Worm (Caenorhabditis elegans) whole organism, L1 larva: Measurements from ENCODE around the gene F42A8.1.

Source experiments
- C34B4.2 ChIP-seq: sonication (generic microtip); optimal IDR thresholded peaks from 2 replicates; lab custom pipeline; 2017; ENCODE audit warnings: mild to moderate bottlenecking, missing genetic modification characterization, missing compliant biosample characterization
- F16B12.6 ChIP-seq: fragments of 150-350 bp; optimal IDR thresholded peaks from 2 replicates; lab custom pipeline; 2014; ENCODE audit warnings: missing biosample characterization, missing genetic modification characterization
- aha-1 ChIP-seq: fragments of 150-350 bp; optimal IDR thresholded peaks from 2 replicates; lab custom pipeline; 2014; ENCODE audit warnings: missing biosample characterization, missing genetic modification characterization
- alr-1 ChIP-seq: fragments of 200-800 bp; sonication (Bioruptor generic); optimal IDR thresholded peaks from 2 replicates; lab custom pipeline; 2018; ENCODE audit warnings: borderline replicate concordance, mild to moderate bottlenecking, missing genetic modification characterization, missing compliant biosample characterization
- blmp-1 ChIP-seq: fragments of 150-350 bp; optimal IDR thresholded peaks from 2 replicates; lab custom pipeline; 2014; ENCODE audit warnings: missing biosample characterization, missing genetic modification characterization
- ceh-63 ChIP-seq: fragments of 200-800 bp; sonication (Bioruptor generic); optimal IDR thresholded peaks from 2 replicates; lab custom pipeline; 2018; ENCODE audit warnings: mild to moderate bottlenecking, missing genetic modification characterization, missing compliant biosample characterization
- ceh-8 ChIP-seq: fragments of 200-800 bp; sonication (Bioruptor generic); optimal IDR thresholded peaks from 2 replicates; lab custom pipeline; 2018; ENCODE audit warnings: mild to moderate bottlenecking, missing genetic modification characterization, moderate library complexity, missing compliant biosample characterization
- ces-1 ChIP-seq: fragments of 150-350 bp; optimal IDR thresholded peaks from 2 replicates; lab custom pipeline; 2014; ENCODE audit warnings: missing biosample characterization, missing genetic modification reagents, missing genetic modification characterization
- dpl-1 ChIP-seq, 3 experiments: fragments of 150-350 bp in 2 of 3; sonication (generic microtip) in 1 of 3; optimal IDR thresholded peaks; 2 replicates each; lab custom pipeline; 2014 to 2017; ENCODE audit warnings: missing biosample characterization in 3 of 3, missing genetic modification characterization in 3 of 3, missing genetic modification reagents in 3 of 3
- efl-1 ChIP-seq, 4 experiments: fragments of 150-350 bp; optimal IDR thresholded peaks in 3 of 4; peaks in 1 of 4; 1 replicate in 1 of 4; 2 replicates in 3 of 4; lab custom pipeline; 2014; ENCODE audit warnings: missing biosample characterization in 2 of 4, missing genetic modification characterization in 2 of 4, missing genetic modification reagents in 2 of 4
- egl-13 ChIP-seq: sonication (generic microtip); optimal IDR thresholded peaks from 2 replicates; lab custom pipeline; 2016; ENCODE audit warnings: missing genotype, missing genetic modification reagents, missing genetic modification characterization, missing compliant biosample characterization
- egl-27 ChIP-seq, 2 experiments: fragments of 150-350 bp in 1 of 2; sonication (generic microtip); optimal IDR thresholded peaks; 3 replicates each; lab custom pipeline; 2017 to 2018; ENCODE audit warnings: missing biosample characterization in 2 of 2, missing genetic modification characterization in 2 of 2, missing genetic modification reagents in 2 of 2
- elt-2 ChIP-seq: sonication (generic microtip); optimal IDR thresholded peaks from 2 replicates; lab custom pipeline; 2016; ENCODE audit warnings: missing genetic modification characterization, mild to moderate bottlenecking, inconsistent platforms, missing compliant biosample characterization, missing genetic modification reagents
- ets-5 ChIP-seq: fragments of 200-800 bp; sonication (Bioruptor generic); IDR thresholded peaks from 2 replicates; pipeline ENCODE4 v1.3.6; 2022; ENCODE audit warnings: missing genetic modification characterization, missing compliant biosample characterization
- fkh-10 ChIP-seq: sonication (generic microtip); optimal IDR thresholded peaks from 2 replicates; lab custom pipeline; 2017; ENCODE audit warnings: missing biosample characterization, missing genetic modification reagents, missing genetic modification characterization
- fkh-8 ChIP-seq: sonication (generic microtip); optimal IDR thresholded peaks from 2 replicates; lab custom pipeline; 2016; ENCODE audit warnings: mild to moderate bottlenecking, missing genetic modification characterization, missing compliant biosample characterization
- grh-1 ChIP-seq: fragments of 200-800 bp; sonication (Bioruptor generic); IDR thresholded peaks from 2 replicates; pipeline ENCODE4 v1.3.6; 2022; ENCODE audit warnings: missing genetic modification reagents, missing genetic modification characterization, missing compliant biosample characterization
- irx-1 ChIP-seq: sonication (generic microtip); optimal IDR thresholded peaks from 2 replicates; lab custom pipeline; 2016; ENCODE audit warnings: missing genetic modification characterization, missing compliant biosample characterization
- lin-14 ChIP-seq: fragments of 200-800 bp; sonication (Bioruptor generic); optimal IDR thresholded peaks from 2 replicates; lab custom pipeline; 2018; ENCODE audit warnings: mild to moderate bottlenecking, missing genetic modification characterization, moderate library complexity, missing compliant biosample characterization
- lin-35 ChIP-seq, 2 experiments: fragments of 150-350 bp; optimal IDR thresholded peaks; 2 replicates each; lab custom pipeline; 2014; ENCODE audit warnings: missing biosample characterization in 2 of 2, missing genetic modification characterization in 2 of 2, missing genetic modification reagents in 2 of 2
- lsy-2 ChIP-seq, 2 experiments: fragments of 150-350 bp; optimal IDR thresholded peaks; 2 replicates each; lab custom pipeline; 2014; ENCODE audit warnings: missing biosample characterization in 2 of 2, missing genetic modification characterization in 2 of 2
- mef-2 ChIP-seq: fragments of 150-350 bp; optimal IDR thresholded peaks from 2 replicates; lab custom pipeline; 2014; ENCODE audit warnings: missing biosample characterization, missing genetic modification characterization
- nhr-11 ChIP-seq: fragments of 150-350 bp; optimal IDR thresholded peaks from 2 replicates; lab custom pipeline; 2014; ENCODE audit warnings: missing biosample characterization, missing genetic modification characterization
- nhr-12 ChIP-seq: sonication (generic microtip); optimal IDR thresholded peaks from 2 replicates; lab custom pipeline; 2017; ENCODE audit warnings: missing biosample characterization, missing genetic modification characterization
- nhr-28 ChIP-seq: fragments of 150-350 bp; optimal IDR thresholded peaks from 2 replicates; lab custom pipeline; 2014; ENCODE audit warnings: missing biosample characterization, missing genetic modification characterization
- nhr-47 ChIP-seq: sonication (generic microtip); optimal IDR thresholded peaks from 2 replicates; lab custom pipeline; 2016; ENCODE audit warnings: mild to moderate bottlenecking, missing genetic modification characterization, moderate library complexity, missing compliant biosample characterization
- nhr-71 ChIP-seq: sonication (generic microtip); optimal IDR thresholded peaks from 2 replicates; lab custom pipeline; 2016; ENCODE audit warnings: mild to moderate bottlenecking, missing genetic modification characterization, moderate library complexity, missing compliant biosample characterization
- nhr-85 ChIP-seq: sonication (generic microtip); peaks from one replicate; lab custom pipeline; 2016; ENCODE audit warnings: missing genetic modification characterization, inconsistent platforms, missing compliant biosample characterization
- nhr-90 ChIP-seq: sonication (generic microtip); optimal IDR thresholded peaks from 2 replicates; lab custom pipeline; 2016; ENCODE audit warnings: mild to moderate bottlenecking, missing genetic modification characterization, missing compliant biosample characterization; ENCODE audit not compliant: poor library complexity
- pag-3 ChIP-seq: sonication (generic microtip); optimal IDR thresholded peaks from 2 replicates; lab custom pipeline; 2017; ENCODE audit warnings: missing genetic modification characterization, mild to moderate bottlenecking, missing compliant biosample characterization, antibody characterized with exemption, borderline replicate concordance; ENCODE audit not compliant: insufficient read depth
- pqm-1 ChIP-seq: sonication (generic microtip); optimal IDR thresholded peaks from 3 replicates; lab custom pipeline; 2017; ENCODE audit warnings: missing biosample characterization, missing genetic modification characterization
- rnt-1 ChIP-seq: sonication (generic microtip); optimal IDR thresholded peaks from 2 replicates; lab custom pipeline; 2016; ENCODE audit warnings: mild to moderate bottlenecking, missing genetic modification characterization, moderate library complexity, missing compliant biosample characterization
- snpc-4 ChIP-seq: fragments of 150-350 bp; optimal IDR thresholded peaks from 2 replicates; lab custom pipeline; 2014; ENCODE audit warnings: missing biosample characterization, missing genetic modification characterization
- snu-23 ChIP-seq: sonication (generic microtip); optimal IDR thresholded peaks from 2 replicates; lab custom pipeline; 2016; ENCODE audit warnings: missing genetic modification characterization, missing compliant biosample characterization
- swsn-7 ChIP-seq: sonication (generic microtip); optimal IDR thresholded peaks from 2 replicates; lab custom pipeline; 2016; ENCODE audit warnings: missing genetic modification characterization, missing compliant biosample characterization
- tbx-2 ChIP-seq: sonication (generic microtip); optimal IDR thresholded peaks from 2 replicates; lab custom pipeline; 2016; ENCODE audit warnings: missing genetic modification characterization, missing compliant biosample characterization
- vab-15 ChIP-seq: sonication (generic microtip); optimal IDR thresholded peaks from 2 replicates; lab custom pipeline; 2017; ENCODE audit warnings: missing genotype, mild to moderate bottlenecking, missing genetic modification characterization, missing compliant biosample characterization
- zag-1 ChIP-seq: fragments of 150-350 bp; optimal IDR thresholded peaks from 2 replicates; lab custom pipeline; 2014; ENCODE audit warnings: missing biosample characterization, missing genetic modification characterization
- ztf-4 ChIP-seq: fragments of 150-350 bp; optimal IDR thresholded peaks from 2 replicates; lab custom pipeline; 2014; ENCODE audit warnings: missing biosample characterization, missing genetic modification characterization

The F42A8.1 gene

ce11 chrII:9316801-9317200 lies 29.6 kb downstream of the F42A8.1 start:
- no peak for TF ChIP-seq nhr-71 (tag; lab: Kevin White, UChicago)
- TF ChIP-seq ces-1 (GFP tag; lab: Kevin White, UChicago), result no peak
- no peak for TF ChIP-seq ceh-8 (GFP tag; lab: Kevin White, UChicago)
- no peak for TF ChIP-seq aha-1 (tag; lab: Kevin White, UChicago)
- TF ChIP-seq snu-23 (GFP tag; lab: Kevin White, UChicago), result no peak
- TF ChIP-seq rnt-1 (tag; lab: Kevin White, UChicago), result no peak
- TF ChIP-seq egl-13, result no peak
- no peak for TF ChIP-seq nhr-85
- TF ChIP-seq nhr-90 (tag; lab: Kevin White, UChicago), result no peak

ce11 chrII:9315692-9316091 lies 30.7 kb downstream of the F42A8.1 start:
- peak; percentile 77 for TF ChIP-seq lin-14 (GFP tag; lab: Kevin White, UChicago)
- TF ChIP-seq rnt-1 (tag; lab: Kevin White, UChicago), result peak; percentile 49
- TF ChIP-seq nhr-71 (tag; lab: Kevin White, UChicago), result peak; percentile 28
- no peak for TF ChIP-seq efl-1 (optimal IDR thresholded peaks at IDR 0.05; lab: Kevin White, UChicago)
- TF ChIP-seq efl-1 (GFP tag; optimal IDR thresholded peaks at IDR 0.05 in 1 of 2; lab: Kevin White, UChicago), result peak in 1 of 2 experiments; percentile 92
- no peak for TF ChIP-seq blmp-1 (tag; lab: Kevin White, UChicago)
- peak in 1 of 2 experiments; percentile 26 for TF ChIP-seq lsy-2 (tag; optimal IDR thresholded peaks at IDR 0.05; lab: Kevin White, UChicago)
- no peak for TF ChIP-seq ceh-63 (GFP tag; lab: Kevin White, UChicago)

DNA sequence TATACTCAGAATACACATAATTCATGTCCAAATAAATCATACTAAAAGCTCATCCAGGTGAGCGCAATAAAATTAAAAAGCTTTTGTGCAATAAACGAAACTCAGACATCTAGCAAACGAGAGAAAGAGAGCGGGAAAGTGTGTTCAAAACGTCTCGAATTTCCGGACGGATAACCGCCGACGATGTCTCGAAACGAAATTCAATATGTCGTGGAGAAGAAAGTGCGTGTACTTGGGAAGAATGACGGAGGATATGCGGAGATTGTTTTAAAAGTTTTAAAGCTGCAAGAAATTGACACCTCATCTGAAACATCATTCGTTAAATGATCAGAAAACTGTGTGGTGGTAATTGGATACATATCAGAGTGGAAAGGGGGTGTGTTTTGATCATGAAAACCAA lies 31.7 kb downstream of the F42A8.1 start:
- TF ChIP-seq nhr-28 (no peak), nhr-71 (tag; lab: Kevin White, UChicago) (peak; percentile 30), lin-14 (GFP tag; lab: Kevin White, UChicago) (peak; percentile 5), efl-1 (optimal IDR thresholded peaks at IDR 0.05; lab: Kevin White, UChicago) (no peak), efl-1 (GFP tag; optimal IDR thresholded peaks at IDR 0.05 in 1 of 2; lab: Kevin White, UChicago) (peak in 1 of 2 experiments; percentile 84)
- TF ChIP-seq, all 84 proteins: peak for 3

- TF ChIP-seq nhr-90 (tag; lab: Kevin White, UChicago) (no peak), lin-14 (GFP tag; lab: Kevin White, UChicago) (peak; percentile 21)
Measured at ce11 chrII:9313335-9313734, 33.1 kb downstream of the F42A8.1 start.

DNA sequence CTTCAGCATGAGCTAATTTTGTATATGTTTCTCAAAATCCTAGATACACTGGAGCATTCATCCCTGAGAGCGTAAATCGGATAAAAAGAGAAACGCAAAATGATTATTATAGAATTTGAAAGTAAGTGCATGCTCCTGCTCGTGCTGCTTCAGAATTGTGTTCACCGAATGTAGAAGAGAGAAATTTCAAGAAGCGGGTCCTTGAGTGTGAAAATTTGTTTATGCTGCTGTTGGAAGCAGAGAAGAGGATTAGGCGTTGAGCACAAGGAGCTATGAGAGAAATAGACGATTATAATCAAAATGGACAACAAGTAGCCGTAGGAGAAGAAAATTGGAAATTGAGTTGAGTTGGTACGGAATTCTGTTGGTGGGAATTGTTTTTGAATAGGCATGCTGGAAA lies 34.7 kb downstream of the F42A8.1 start:
- TF ChIP-seq dpl-1 (GFP tag; optimal IDR thresholded peaks at IDR 0.05; lab: Kevin White, UChicago) (no peak), lin-14 (GFP tag; lab: Kevin White, UChicago) (peak; percentile 57), grh-1 (GFP tag; lab: Robert Waterston, UW) (no peak), fkh-10 (GFP tag; lab: Kevin White, UChicago) (peak; percentile 69)

- no peak for TF ChIP-seq tbx-2
- TF ChIP-seq zag-1 (tag; lab: Kevin White, UChicago), result no peak
- no peak for TF ChIP-seq pag-3
- TF ChIP-seq ztf-4 (tag; lab: Kevin White, UChicago), result no peak
- TF ChIP-seq blmp-1 (tag; lab: Kevin White, UChicago), result no peak
- no peak for TF ChIP-seq lsy-2 (tag; optimal IDR thresholded peaks at IDR 0.05; lab: Kevin White, UChicago)
- TF ChIP-seq irx-1 (tag; lab: Kevin White, UChicago), result no peak
- no peak for TF ChIP-seq F16B12.6
- no peak for TF ChIP-seq vab-15 (tag; lab: Kevin White, UChicago)
- no peak for TF ChIP-seq nhr-11
- TF ChIP-seq swsn-7 (tag; lab: Kevin White, UChicago), result no peak
- TF ChIP-seq C34B4.2, result no peak
- no peak for TF ChIP-seq ets-5 (GFP tag; lab: Robert Waterston, UW)
- no peak for TF ChIP-seq alr-1 (tag; lab: Kevin White, UChicago)
- TF ChIP-seq nhr-12 (tag; lab: Kevin White, UChicago), result no peak
- peak; percentile 43 for TF ChIP-seq ceh-8 (GFP tag; lab: Kevin White, UChicago)
- no peak for TF ChIP-seq grh-1 (GFP tag; lab: Robert Waterston, UW)
- no peak for TF ChIP-seq dpl-1 (GFP tag; optimal IDR thresholded peaks at IDR 0.05; lab: Kevin White, UChicago)
- no peak for TF ChIP-seq lin-35 (GFP tag; optimal IDR thresholded peaks at IDR 0.05; lab: Kevin White, UChicago)
- peak; percentile 27 for TF ChIP-seq fkh-8 (tag; lab: Kevin White, UChicago)
- no peak for TF ChIP-seq snpc-4 (tag; lab: Kevin White, UChicago)
- no peak for TF ChIP-seq mef-2 (tag; lab: Kevin White, UChicago)
- no peak for TF ChIP-seq elt-2
- TF ChIP-seq nhr-47 (tag; lab: Kevin White, UChicago), result no peak
- TF ChIP-seq egl-27 (tag; optimal IDR thresholded peaks at IDR 0.05; lab: Kevin White, UChicago), result no peak
- TF ChIP-seq lin-14 (GFP tag; lab: Kevin White, UChicago), result peak; percentile 26
- no peak for TF ChIP-seq pqm-1
Measured at ce11 chrII:9310794-9311193, 35.6 kb downstream of the F42A8.1 start.
